Fruit fly (Drosophila melanogaster) whole organism, embryonic: ENCODE data around the gene CG43760.

Experiments used
- CG30020 ChIP-seq: fragments of 200-800 bp; optimal IDR thresholded peaks from 2 replicates; lab custom pipeline; 2019; ENCODE audit warnings: missing biosample characterization, mild to moderate bottlenecking, missing genetic modification characterization, moderate library complexity
- h ChIP-seq: fragments of >200 bp; optimal IDR thresholded peaks from 2 replicates; lab custom pipeline; 2017
- lola ChIP-seq, 3 experiments: fragments of >200 bp in 2 of 3; fragments of 200-800 bp in 1 of 3; sonication (Bioruptor generic) in 1 of 3; optimal IDR thresholded peaks; 2 replicates each; lab custom pipeline; 2017 to 2019; ENCODE audit warnings: missing biosample characterization in 3 of 3, missing genetic modification characterization in 3 of 3, mild to moderate bottlenecking in 1 of 3, moderate library complexity in 1 of 3
- nau ChIP-seq: fragments of 200-800 bp; sonication (Bioruptor generic); optimal IDR thresholded peaks from 3 replicates; lab custom pipeline; 2017; ENCODE audit warnings: missing biosample characterization, mild to moderate bottlenecking, missing genetic modification characterization, missing genetic modification reagents
- zen2 ChIP-seq: fragments of 200-800 bp; sonication (Bioruptor generic); IDR thresholded peaks from 3 replicates; pipeline ENCODE4 v1.3.6; 2022; ENCODE audit warnings: missing biosample characterization, missing genetic modification characterization; ENCODE audit not compliant: partially characterized antibody

- TF ChIP-seq nau, result no peak
- TF ChIP-seq CG30020, result no peak
- TF ChIP-seq lola (GFP tag; optimal IDR thresholded peaks at IDR 0.05; lab: Kevin White, UChicago), result no peak
- TF ChIP-seq zen2 (GFP tag; lab: Robert Waterston, UW), result no peak
- TF ChIP-seq h (lab: Kevin White, UChicago), result no peak
These were observed at the start of gene CG43760 for dm6 chr2L:15776752-15777151.
